Worm (Caenorhabditis elegans) whole organism, young adult: Measurements from ENCODE around the gene gcn-1.

Source experiments
- F33H1.4 ChIP-seq: fragments of 200-800 bp; sonication (Bioruptor generic); IDR thresholded peaks from 2 replicates; pipeline ENCODE4 v1.3.6; 2022; ENCODE audit warnings: missing genetic modification reagents, missing genetic modification characterization, missing compliant biosample characterization
- F39B2.1 ChIP-seq: fragments of 200-800 bp; sonication (Bioruptor generic); IDR thresholded peaks from 2 replicates; pipeline ENCODE4 v1.3.6; 2022; ENCODE audit warnings: missing genetic modification reagents, missing genetic modification characterization, missing compliant biosample characterization
- F49E8.2 ChIP-seq: sonication (generic microtip); optimal IDR thresholded peaks from 3 replicates; lab custom pipeline; 2017; ENCODE audit warnings: missing genetic modification characterization, mild to moderate bottlenecking, missing compliant biosample characterization, antibody characterized with exemption, moderate library complexity; ENCODE audit not compliant: insufficient read depth
- Y53F4B.3 ChIP-seq: fragments of 200-800 bp; sonication (Bioruptor generic); IDR thresholded peaks from 2 replicates; pipeline ENCODE4 v1.3.6; 2022; ENCODE audit warnings: missing genetic modification reagents, missing genetic modification characterization, missing compliant biosample characterization
- Y56A3A.18 ChIP-seq: fragments of 200-800 bp; sonication (Bioruptor generic); IDR thresholded peaks from 2 replicates; pipeline ENCODE4 v1.3.6; 2022; ENCODE audit warnings: missing genetic modification reagents, missing genetic modification characterization, missing compliant biosample characterization
- aptf-3 ChIP-seq: fragments of 200-800 bp; sonication (Bioruptor generic); IDR thresholded peaks from 2 replicates; pipeline ENCODE4 v1.3.6; 2022; ENCODE audit warnings: missing genetic modification characterization, missing compliant biosample characterization
- athp-1 ChIP-seq: sonication (generic microtip); optimal IDR thresholded peaks from 2 replicates; lab custom pipeline; 2017; ENCODE audit warnings: mild to moderate bottlenecking, missing genetic modification characterization, missing compliant biosample characterization
- attf-5 ChIP-seq: fragments of 200-800 bp; sonication (Bioruptor generic); optimal IDR thresholded peaks from 2 replicates; lab custom pipeline; 2018; ENCODE audit warnings: mild to moderate bottlenecking, missing genetic modification characterization, missing compliant biosample characterization
- bed-2 ChIP-seq: fragments of 200-800 bp; sonication (Bioruptor generic); IDR thresholded peaks from 2 replicates; pipeline ENCODE4 v1.3.6; 2022; ENCODE audit warnings: missing genetic modification reagents, missing genetic modification characterization, missing compliant biosample characterization
- cebp-2 ChIP-seq: fragments of 200-800 bp; sonication (Bioruptor generic); IDR thresholded peaks from 2 replicates; pipeline ENCODE4 v1.3.6; 2022; ENCODE audit warnings: missing genetic modification characterization, missing compliant biosample characterization
- egl-18 ChIP-seq: fragments of 200-800 bp; sonication (Bioruptor generic); IDR thresholded peaks from 2 replicates; pipeline ENCODE4 v1.3.6; 2022; ENCODE audit warnings: missing genetic modification reagents, missing genetic modification characterization, missing compliant biosample characterization
- ekl-4 ChIP-seq: fragments of 200-800 bp; sonication (Bioruptor generic); IDR thresholded peaks from 2 replicates; pipeline ENCODE4 v1.3.6; 2022; ENCODE audit warnings: missing genetic modification reagents, missing genetic modification characterization, missing compliant biosample characterization
- gei-17 ChIP-seq: fragments of 200-800 bp; sonication (Bioruptor generic); optimal IDR thresholded peaks from 2 replicates; lab custom pipeline; 2018; ENCODE audit warnings: mild to moderate bottlenecking, missing genetic modification characterization, missing compliant biosample characterization
- hmg-20 ChIP-seq: fragments of 200-800 bp; sonication (Bioruptor generic); IDR thresholded peaks from 2 replicates; pipeline ENCODE4 v1.3.6; 2022; ENCODE audit warnings: missing genetic modification reagents, missing genetic modification characterization, missing compliant biosample characterization
- lin-35 ChIP-seq, 3 experiments: fragments of 150-350 bp in 2 of 3; sonication (generic microtip) in 1 of 3; optimal IDR thresholded peaks; 2 replicates each; lab custom pipeline; 2014 to 2018; ENCODE audit warnings: missing biosample characterization in 3 of 3, missing genetic modification characterization in 3 of 3, missing genetic modification reagents in 3 of 3
- lsl-1 ChIP-seq: fragments of 200-800 bp; sonication (Bioruptor generic); optimal IDR thresholded peaks from 2 replicates; lab custom pipeline; 2018; ENCODE audit warnings: mild to moderate bottlenecking, missing genetic modification characterization, moderate library complexity, missing compliant biosample characterization
- madf-6 ChIP-seq: fragments of 200-800 bp; sonication (Bioruptor generic); IDR thresholded peaks from 2 replicates; pipeline ENCODE4 v1.3.6; 2022; ENCODE audit warnings: missing genetic modification reagents, missing genetic modification characterization, missing compliant biosample characterization
- mcd-1 ChIP-seq: fragments of 200-800 bp; sonication (Bioruptor generic); IDR thresholded peaks from 2 replicates; pipeline ENCODE4 v1.3.6; 2022; ENCODE audit warnings: missing genetic modification reagents, missing genetic modification characterization, missing compliant biosample characterization
- nhr-120 ChIP-seq: fragments of 200-800 bp; sonication (Bioruptor generic); IDR thresholded peaks from 2 replicates; pipeline ENCODE4 v1.3.6; 2022; ENCODE audit warnings: missing genetic modification characterization, missing compliant biosample characterization
- nhr-179 ChIP-seq: sonication (generic microtip); optimal IDR thresholded peaks from 2 replicates; lab custom pipeline; 2016; ENCODE audit warnings: mild to moderate bottlenecking, missing genetic modification characterization, missing compliant biosample characterization
- nhr-80 ChIP-seq: sonication (generic microtip); optimal IDR thresholded peaks from 2 replicates; lab custom pipeline; 2016; ENCODE audit warnings: missing genetic modification characterization, missing compliant biosample characterization
- pbrm-1 ChIP-seq: fragments of 200-800 bp; sonication (Bioruptor generic); IDR thresholded peaks from 2 replicates; pipeline ENCODE4 v1.3.6; 2022; ENCODE audit warnings: missing genetic modification reagents, missing genetic modification characterization, missing compliant biosample characterization
- sea-2 ChIP-seq: fragments of 200-800 bp; sonication (Bioruptor generic); IDR thresholded peaks from 2 replicates; pipeline ENCODE4 v1.3.6; 2022; ENCODE audit warnings: missing genetic modification characterization, missing compliant biosample characterization
- snpc-1.1 ChIP-seq: sonication (generic microtip); optimal IDR thresholded peaks from 2 replicates; lab custom pipeline; 2017; ENCODE audit warnings: missing genetic modification characterization, mild to moderate bottlenecking, missing compliant biosample characterization, antibody characterized with exemption, moderate library complexity, missing genotype, missing genetic modification reagents; ENCODE audit not compliant: insufficient read depth
- somi-1 ChIP-seq: fragments of 200-800 bp; sonication (Bioruptor generic); optimal IDR thresholded peaks from 2 replicates; lab custom pipeline; 2018; ENCODE audit warnings: mild to moderate bottlenecking, missing genetic modification characterization, missing compliant biosample characterization
- tbp1 ChIP-seq: fragments of 200-800 bp; sonication (Bioruptor generic); optimal IDR thresholded peaks from 2 replicates; lab custom pipeline; 2018; ENCODE audit warnings: mild to moderate bottlenecking, missing genetic modification characterization, missing compliant biosample characterization
- tbx-9 ChIP-seq: sonication (generic microtip); optimal IDR thresholded peaks from 2 replicates; lab custom pipeline; 2016; ENCODE audit warnings: borderline replicate concordance, missing genetic modification characterization, inconsistent platforms, missing compliant biosample characterization
- tlf-1 ChIP-seq: fragments of 200-800 bp; sonication (Bioruptor generic); optimal IDR thresholded peaks from 2 replicates; lab custom pipeline; 2018; ENCODE audit warnings: mild to moderate bottlenecking, missing genetic modification characterization, missing compliant biosample characterization
- zfh-2 ChIP-seq: fragments of 200-800 bp; sonication (Bioruptor generic); conservative IDR thresholded peaks from 2 replicates; pipeline ENCODE4 v1.3.6; 2022; ENCODE audit warnings: missing genetic modification reagents, missing genetic modification characterization, missing compliant biosample characterization
- ztf-18 ChIP-seq: sonication (generic microtip); optimal IDR thresholded peaks from 2 replicates; lab custom pipeline; 2016; ENCODE audit warnings: missing genotype, mild to moderate bottlenecking, missing genetic modification characterization, missing compliant biosample characterization

gcn-1 gene

ce11 chrIII:2197706-2198105, 46.0 kb downstream of the gcn-1 start, which contains the start of gene C39B5.6:
TSS of gene C39B5.6 (plus strand) at chrIII:2198006.
- TF ChIP-seq somi-1 (no peak), mcd-1 (GFP tag; lab: Robert Waterston, UW) (0 out of 2 replicates have a peak, but pooled peaks have one; percentile 4)

- TF ChIP-seq gei-17 (GFP tag; lab: Kevin White, UChicago) (no peak), tlf-1 (no peak), mcd-1 (GFP tag; lab: Robert Waterston, UW) (no peak), attf-5 (GFP tag; lab: Kevin White, UChicago) (no peak), F33H1.4 (GFP tag; lab: Robert Waterston, UW) (no peak), ekl-4 (GFP tag; lab: Robert Waterston, UW) (no peak), ztf-18 (tag; lab: Kevin White, UChicago) (no peak), somi-1 (no peak), madf-6 (GFP tag; lab: Robert Waterston, UW) (no peak)
These were observed 53.4 kb downstream of the gcn-1 start for ce11 chrIII:2205155-2205554.

- TF ChIP-seq cebp-2 (GFP tag; lab: Robert Waterston, UW): no peak
- no peak for TF ChIP-seq nhr-179
- no peak for TF ChIP-seq snpc-1.1 (tag; lab: Kevin White, UChicago)
- TF ChIP-seq F39B2.1 (GFP tag; lab: Robert Waterston, UW): no peak
- TF ChIP-seq lin-35 (GFP tag; optimal IDR thresholded peaks at IDR 0.05; lab: Kevin White, UChicago): no peak
- TF ChIP-seq pbrm-1 (GFP tag; lab: Robert Waterston, UW): no peak
- TF ChIP-seq aptf-3 (GFP tag; lab: Robert Waterston, UW): no peak
- no peak for TF ChIP-seq sea-2 (GFP tag; lab: Robert Waterston, UW)
- no peak for TF ChIP-seq hmg-20 (GFP tag; lab: Robert Waterston, UW)
These were observed 56.1 kb downstream of the gcn-1 start, which contains the start of gene C39B5.5 for ce11 chrIII:2207864-2208263. TSS of gene C39B5.5 (plus strand) at chrIII:2208164.

- peak; percentile 29 for TF ChIP-seq lsl-1
- TF ChIP-seq hmg-20 (GFP tag; lab: Robert Waterston, UW): no peak
These were observed 58.9 kb downstream of the gcn-1 start for ce11 chrIII:2210601-2211000.

- no peak for TF ChIP-seq tbx-9 (tag; lab: Kevin White, UChicago)
- TF ChIP-seq tbp1: no peak
- TF ChIP-seq egl-18: no peak
- no peak for TF ChIP-seq F49E8.2 (tag; lab: Kevin White, UChicago)
- no peak for TF ChIP-seq athp-1 (tag; lab: Kevin White, UChicago)
- no peak for TF ChIP-seq nhr-120 (GFP tag; lab: Robert Waterston, UW)
These were observed 59.4 kb downstream of the gcn-1 start, which contains the start of gene C39B5.14 for ce11 chrIII:2211120-2211519. TSS of gene C39B5.14 (plus strand) at chrIII:2211420.

ce11 chrIII:2212343-2212742, 60.6 kb downstream of the gcn-1 start:
- TF ChIP-seq nhr-80 (tag; lab: Kevin White, UChicago) (peak; percentile 24), Y56A3A.18 (GFP tag; lab: Robert Waterston, UW) (no peak), Y53F4B.3 (GFP tag; lab: Robert Waterston, UW) (no peak), zfh-2 (GFP tag; lab: Robert Waterston, UW) (no peak), ekl-4 (GFP tag; lab: Robert Waterston, UW) (no peak), F39B2.1 (GFP tag; lab: Robert Waterston, UW) (no peak), bed-2 (no peak)
